Worm (Caenorhabditis elegans) whole organism, L2 larva: ENCODE data around the gene T28A11.19.

Experiments used
- ceh-16 ChIP-seq: fragments of 150-350 bp; optimal IDR thresholded peaks from 2 replicates; lab custom pipeline; 2014; ENCODE audit warnings: missing biosample characterization, missing genetic modification characterization
- lin-39 ChIP-seq: fragments of 150-350 bp; optimal IDR thresholded peaks from 2 replicates; lab custom pipeline; 2014; ENCODE audit warnings: missing biosample characterization, missing genetic modification reagents, missing genetic modification characterization
- lsy-2 ChIP-seq, 2 experiments: fragments of 150-350 bp in 1 of 2; sonication (generic microtip) in 1 of 2; optimal IDR thresholded peaks; 2 replicates each; lab custom pipeline; 2014 to 2017; ENCODE audit warnings: missing biosample characterization in 2 of 2, missing genetic modification characterization in 2 of 2
- nhr-10 ChIP-seq: sonication (generic microtip); optimal IDR thresholded peaks from 2 replicates; lab custom pipeline; 2017; ENCODE audit warnings: missing biosample characterization, missing genetic modification characterization
- nhr-77 ChIP-seq: fragments of 150-350 bp; optimal IDR thresholded peaks from 2 replicates; lab custom pipeline; 2014; ENCODE audit warnings: missing biosample characterization, missing genetic modification characterization
- unc-62 ChIP-seq: fragments of 150-350 bp; optimal IDR thresholded peaks from 2 replicates; lab custom pipeline; 2014; ENCODE audit warnings: missing biosample characterization, missing genetic modification reagents, missing genetic modification characterization
- ztf-11 ChIP-seq: sonication (generic microtip); optimal IDR thresholded peaks from 2 replicates; lab custom pipeline; 2017; ENCODE audit warnings: missing biosample characterization, missing genetic modification characterization

ce11 chrV:3318975-3319374, 49.7 kb upstream of the T28A11.19 start, which contains the start of gene F35F10.13:
- TF ChIP-seq unc-62 (GFP tag; lab: Kevin White, UChicago) = no peak
- no peak for TF ChIP-seq nhr-10 (tag; lab: Kevin White, UChicago)
- TF ChIP-seq ceh-16 (tag; lab: Kevin White, UChicago) = no peak
- TF ChIP-seq lin-39 (tag; lab: Kevin White, UChicago) = no peak
- no peak for TF ChIP-seq nhr-77 (tag; lab: Kevin White, UChicago)
- no peak for TF ChIP-seq lsy-2 (tag; optimal IDR thresholded peaks at IDR 0.05; lab: Kevin White, UChicago)
- no peak for TF ChIP-seq ztf-11 (tag; lab: Kevin White, UChicago)
